Fruit fly (Drosophila melanogaster) whole organism, embryonic: Measurements from ENCODE around the gene CG14252.
A peak's percentile ranks its signal among the peaks of the same experiment; 100 is the strongest.

Experiments
- BtbVII ChIP-seq: fragments of 200-800 bp; sonication (Bioruptor generic); optimal IDR thresholded peaks from 3 replicates; lab custom pipeline; 2017; ENCODE audit warnings: missing biosample characterization, mild to moderate bottlenecking, missing genetic modification characterization
- CG1024 ChIP-seq: fragments of 200-800 bp; sonication (Bioruptor generic); IDR thresholded peaks from 2 replicates; pipeline ENCODE4 v1.3.6; 2022; ENCODE audit warnings: missing biosample characterization, missing genetic modification characterization
- CG10979 ChIP-seq: fragments of 200-800 bp; sonication (Bioruptor generic); optimal IDR thresholded peaks from 2 replicates; lab custom pipeline; 2018; ENCODE audit warnings: missing biosample characterization, mild to moderate bottlenecking, missing genetic modification characterization, moderate library complexity
- CG12299 ChIP-seq: fragments of 200-800 bp; sonication (Bioruptor generic); optimal IDR thresholded peaks from 2 replicates; lab custom pipeline; 2018; ENCODE audit warnings: missing biosample characterization, mild to moderate bottlenecking, missing genetic modification characterization
- CG14441 ChIP-seq: fragments of 200-800 bp; sonication (Bioruptor generic); IDR thresholded peaks from 2 replicates; pipeline ENCODE4 v1.3.6; 2022; ENCODE audit warnings: missing biosample characterization, missing genetic modification characterization
- CG17912 ChIP-seq: fragments of 200-800 bp; sonication (Bioruptor generic); optimal IDR thresholded peaks from 2 replicates; lab custom pipeline; 2018; ENCODE audit warnings: missing biosample characterization, mild to moderate bottlenecking, missing genetic modification characterization
- CG18011 ChIP-seq: fragments of 200-800 bp; sonication (Bioruptor generic); optimal IDR thresholded peaks from 2 replicates; lab custom pipeline; 2017; ENCODE audit warnings: missing biosample characterization, missing genetic modification characterization, mild to moderate bottlenecking, moderate library complexity, missing genotype
- CG18262 ChIP-seq: fragments of 200-800 bp; optimal IDR thresholded peaks from 3 replicates; lab custom pipeline; 2019; ENCODE audit warnings: missing biosample characterization, mild to moderate bottlenecking, missing genetic modification characterization, moderate library complexity
- CG31441 ChIP-seq: fragments of 200-800 bp; sonication (Bioruptor generic); IDR thresholded peaks from 2 replicates; pipeline ENCODE4 v1.3.6; 2022; ENCODE audit warnings: missing biosample characterization, missing genetic modification characterization
- CG34376 ChIP-seq: fragments of 200-800 bp; sonication (Bioruptor generic); optimal IDR thresholded peaks from 2 replicates; lab custom pipeline; 2018; ENCODE audit warnings: missing biosample characterization, mild to moderate bottlenecking, missing genetic modification characterization
- CG4328 ChIP-seq: fragments of 200-800 bp; sonication (Bioruptor generic); optimal IDR thresholded peaks from 3 replicates; lab custom pipeline; 2017; ENCODE audit warnings: missing biosample characterization, missing genetic modification reagents, missing genetic modification characterization
- CG43689 ChIP-seq: fragments of 200-800 bp; sonication (Bioruptor generic); IDR thresholded peaks from 2 replicates; pipeline ENCODE4 v1.3.6; 2022; ENCODE audit warnings: missing biosample characterization, missing genetic modification characterization
- CG6813 ChIP-seq: fragments of 200-800 bp; sonication (Bioruptor generic); optimal IDR thresholded peaks from 2 replicates; lab custom pipeline; 2017; ENCODE audit warnings: missing biosample characterization, missing genetic modification characterization, mild to moderate bottlenecking, moderate library complexity, missing genetic modification reagents
- CG6854 ChIP-seq: fragments of 200-800 bp; sonication (Bioruptor generic); optimal IDR thresholded peaks from 3 replicates; lab custom pipeline; 2017; ENCODE audit warnings: missing biosample characterization, mild to moderate bottlenecking, missing genetic modification characterization
- CG7556 ChIP-seq: fragments of 200-800 bp; sonication (Bioruptor generic); optimal IDR thresholded peaks from 2 replicates; lab custom pipeline; 2017; ENCODE audit warnings: missing biosample characterization, mild to moderate bottlenecking, missing genetic modification characterization
- CG8388 ChIP-seq: fragments of 200-800 bp; sonication (Bioruptor generic); optimal IDR thresholded peaks from 2 replicates; lab custom pipeline; 2019; ENCODE audit warnings: missing biosample characterization, mild to moderate bottlenecking, missing genetic modification characterization, moderate library complexity
- CG9817 ChIP-seq: fragments of 200-800 bp; sonication (Bioruptor generic); optimal IDR thresholded peaks from 2 replicates; lab custom pipeline; 2018; ENCODE audit warnings: missing biosample characterization, mild to moderate bottlenecking, missing genetic modification characterization, moderate library complexity
- CG9876 ChIP-seq: fragments of 200-800 bp; sonication (Bioruptor generic); optimal IDR thresholded peaks from 2 replicates; lab custom pipeline; 2016; ENCODE audit warnings: missing biosample characterization, missing genetic modification characterization
- Camta ChIP-seq: fragments of 200-800 bp; sonication (Bioruptor generic); optimal IDR thresholded peaks from 2 replicates; lab custom pipeline; 2016; ENCODE audit warnings: missing biosample characterization, missing genetic modification characterization
- Doc3 ChIP-seq: fragments of 200-800 bp; sonication (Bioruptor generic); IDR thresholded peaks from 3 replicates; pipeline ENCODE4 v1.3.6; 2022; ENCODE audit warnings: missing biosample characterization, missing genetic modification characterization; ENCODE audit not compliant: partially characterized antibody
- E2f2 ChIP-seq: fragments of 200-800 bp; sonication (Bioruptor generic); IDR thresholded peaks from 2 replicates; pipeline ENCODE4 v1.3.6; 2022; ENCODE audit warnings: missing biosample characterization, missing genetic modification characterization
- Eip74EF ChIP-seq, 2 experiments: fragments of 200-800 bp in 1 of 2; fragments of >200 bp in 1 of 2; sonication (Bioruptor generic) in 1 of 2; optimal IDR thresholded peaks; 2 replicates each; lab custom pipeline; 2017 to 2019; ENCODE audit warnings: missing biosample characterization in 2 of 2, missing genetic modification characterization in 2 of 2, mild to moderate bottlenecking in 1 of 2, moderate library complexity in 1 of 2
- HmgD ChIP-seq: fragments of 200-800 bp; sonication (Bioruptor generic); optimal IDR thresholded peaks from 3 replicates; lab custom pipeline; 2016; ENCODE audit warnings: missing biosample characterization, missing genetic modification characterization
- Nf-YB ChIP-seq: fragments of 200-800 bp; sonication (Bioruptor generic); optimal IDR thresholded peaks from 3 replicates; lab custom pipeline; 2019; ENCODE audit warnings: missing biosample characterization, mild to moderate bottlenecking, missing genetic modification characterization, moderate library complexity
- Nf-YC ChIP-seq: fragments of 200-800 bp; optimal IDR thresholded peaks from 3 replicates; lab custom pipeline; 2019; ENCODE audit warnings: missing biosample characterization, mild to moderate bottlenecking, missing genetic modification characterization, moderate library complexity
- PHDP ChIP-seq: fragments of 200-800 bp; sonication (Bioruptor generic); optimal IDR thresholded peaks from 3 replicates; lab custom pipeline; 2018; ENCODE audit warnings: missing biosample characterization, mild to moderate bottlenecking, missing genetic modification characterization, moderate library complexity
- Pdp1 ChIP-seq, 2 experiments: fragments of 200-800 bp; sonication (Bioruptor generic); optimal IDR thresholded peaks; 3 replicates each; lab custom pipeline; 2016; ENCODE audit warnings: missing biosample characterization in 2 of 2, missing genetic modification characterization in 2 of 2, mild to moderate bottlenecking in 1 of 2, moderate library complexity in 1 of 2
- Sry-β ChIP-seq: fragments of 200-800 bp; sonication (Bioruptor generic); optimal IDR thresholded peaks from 2 replicates; lab custom pipeline; 2018; ENCODE audit warnings: missing biosample characterization, mild to moderate bottlenecking, missing genetic modification characterization, moderate library complexity
- Vsx1 ChIP-seq: fragments of 200-800 bp; sonication (Bioruptor generic); optimal IDR thresholded peaks from 2 replicates; lab custom pipeline; 2017; ENCODE audit warnings: missing biosample characterization, mild to moderate bottlenecking, missing genetic modification characterization, missing genetic modification reagents
- Xrp1 ChIP-seq: fragments of 200-800 bp; sonication (Bioruptor generic); IDR thresholded peaks from 2 replicates; pipeline ENCODE4 v1.3.6; 2022; ENCODE audit warnings: missing biosample characterization, missing genetic modification characterization
- abd-A ChIP-seq: fragments of 200-800 bp; sonication (Bioruptor generic); optimal IDR thresholded peaks from 3 replicates; lab custom pipeline; 2019; ENCODE audit warnings: missing biosample characterization, mild to moderate bottlenecking, missing genetic modification characterization, moderate library complexity
- bbx ChIP-seq: fragments of 200-800 bp; sonication (Bioruptor generic); IDR thresholded peaks from 2 replicates; pipeline ENCODE4 v1.3.6; 2022; ENCODE audit warnings: missing biosample characterization, missing genetic modification characterization; ENCODE audit not compliant: partially characterized antibody
- dm ChIP-seq: fragments of 200-800 bp; sonication (Bioruptor generic); optimal IDR thresholded peaks from 3 replicates; lab custom pipeline; 2016; ENCODE audit warnings: missing biosample characterization, missing genetic modification characterization
- en ChIP-seq: fragments of 200-800 bp; sonication (Bioruptor generic); optimal IDR thresholded peaks from 2 replicates; lab custom pipeline; 2016; ENCODE audit warnings: missing biosample characterization, missing genetic modification characterization
- fd102C ChIP-seq: fragments of 200-800 bp; sonication (Bioruptor generic); optimal IDR thresholded peaks from 2 replicates; lab custom pipeline; 2018; ENCODE audit warnings: missing biosample characterization, mild to moderate bottlenecking, missing genetic modification characterization, moderate library complexity
- fru ChIP-seq: fragments of >200 bp; optimal IDR thresholded peaks from 2 replicates; lab custom pipeline; 2017
- grn ChIP-seq: fragments of 200-800 bp; sonication (Bioruptor generic); optimal IDR thresholded peaks from 3 replicates; lab custom pipeline; 2017; ENCODE audit warnings: missing biosample characterization, missing genetic modification characterization
- gro ChIP-seq: fragments of 200-800 bp; sonication (Bioruptor generic); optimal IDR thresholded peaks from 2 replicates; lab custom pipeline; 2016; ENCODE audit warnings: missing biosample characterization, missing genetic modification characterization
- her ChIP-seq: fragments of 200-800 bp; sonication (Bioruptor generic); optimal IDR thresholded peaks from 2 replicates; lab custom pipeline; 2016; ENCODE audit warnings: missing biosample characterization, missing genetic modification characterization
- jigr1 ChIP-seq: fragments of 200-800 bp; sonication (Bioruptor generic); IDR thresholded peaks from 3 replicates; pipeline ENCODE4 v1.3.6; 2022; ENCODE audit warnings: missing biosample characterization, missing genetic modification characterization
- lbe ChIP-seq: fragments of 200-800 bp; sonication (Bioruptor generic); optimal IDR thresholded peaks from 2 replicates; lab custom pipeline; 2016; ENCODE audit warnings: missing biosample characterization, mild to moderate bottlenecking, missing genetic modification characterization
- mirr ChIP-seq: fragments of 200-800 bp; sonication (Bioruptor generic); optimal IDR thresholded peaks from 3 replicates; lab custom pipeline; 2018; ENCODE audit warnings: missing biosample characterization, mild to moderate bottlenecking, missing genetic modification characterization
- org-1 ChIP-seq: fragments of 200-800 bp; sonication (Bioruptor generic); optimal IDR thresholded peaks from 2 replicates; lab custom pipeline; 2017; ENCODE audit warnings: missing biosample characterization, missing genetic modification characterization
- psq ChIP-seq: fragments of 200-800 bp; sonication (Bioruptor generic); optimal IDR thresholded peaks from 2 replicates; lab custom pipeline; 2017; ENCODE audit warnings: missing biosample characterization, missing genetic modification characterization
- run ChIP-seq: fragments of 200-800 bp; sonication (Bioruptor generic); optimal IDR thresholded peaks from 3 replicates; lab custom pipeline; 2018; ENCODE audit warnings: missing biosample characterization, mild to moderate bottlenecking, missing genetic modification characterization
- sisA ChIP-seq: fragments of 200-800 bp; sonication (Bioruptor generic); IDR thresholded peaks from 2 replicates; pipeline ENCODE4 v1.3.6; 2022; ENCODE audit warnings: missing biosample characterization, missing genetic modification characterization
- sqz ChIP-seq: fragments of 200-800 bp; sonication (Bioruptor generic); optimal IDR thresholded peaks from 3 replicates; lab custom pipeline; 2018; ENCODE audit warnings: missing biosample characterization, mild to moderate bottlenecking, missing genetic modification characterization
- unc-4 ChIP-seq: fragments of 200-800 bp; sonication (Bioruptor generic); IDR thresholded peaks from 2 replicates; pipeline ENCODE4 v1.3.6; 2022; ENCODE audit warnings: missing biosample characterization, missing genetic modification characterization; ENCODE audit not compliant: partially characterized antibody
- vvl ChIP-seq: fragments of 200-800 bp; sonication (Bioruptor generic); IDR thresholded peaks from 2 replicates; pipeline ENCODE4 v1.3.6; 2022; ENCODE audit warnings: missing biosample characterization, missing genetic modification characterization

CG14252 gene

DNA sequence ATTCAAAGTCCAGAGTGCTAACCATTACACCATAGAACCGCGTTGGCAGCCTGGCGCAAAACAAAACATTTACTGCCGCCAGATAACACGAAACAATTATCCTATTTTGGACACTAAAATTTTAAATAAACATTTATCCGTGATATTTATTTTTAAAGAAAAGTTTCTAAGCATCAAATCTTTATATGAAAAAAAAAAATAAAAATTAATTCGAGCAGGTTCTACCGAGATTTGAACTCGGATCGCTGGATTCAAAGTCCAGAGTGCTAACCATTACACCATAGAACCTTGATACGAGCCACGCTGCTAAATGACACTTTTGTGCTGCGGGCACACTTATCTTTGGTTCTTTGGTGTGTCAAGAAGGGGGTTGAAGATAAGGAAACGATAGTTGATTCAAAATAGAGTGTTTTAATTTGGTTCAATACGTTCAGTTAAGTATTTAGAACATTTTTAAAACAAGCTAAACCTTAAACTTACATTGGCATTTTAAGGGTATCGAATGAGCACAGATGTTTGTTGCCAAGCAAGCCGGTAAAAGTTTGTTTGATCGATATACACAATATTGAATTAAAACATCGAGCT lies 2.1 kb downstream of the CG14252 start, which contains the start of gene Spag1 (continued):
- TF ChIP-seq BtbVII (GFP tag; lab: Kevin White, UChicago) (peak; percentile 24), CG18262 (tag; lab: Kevin White, UChicago) (peak; percentile 22), sisA (no peak), PHDP (tag; lab: Kevin White, UChicago) (peak; percentile 30), Sry-β (GFP tag; lab: Kevin White, UChicago) (no peak), CG34376 (peak; percentile 85), Vsx1 (GFP tag; lab: Kevin White, UChicago) (peak; percentile 9), gro (peak; percentile 1), bbx (peak; percentile 88), abd-A (tag; lab: Kevin White, UChicago) (no peak), vvl (GFP tag; lab: Robert Waterston, UW) (peak; percentile 16; the same call in 1 of the 2 replicates), sqz (GFP tag; lab: Kevin White, UChicago) (peak; percentile 81), Eip74EF (GFP tag; optimal IDR thresholded peaks at IDR 0.05; lab: Kevin White, UChicago) (peak in 1 of 2 experiments; percentile 72), CG31441 (GFP tag; lab: Robert Waterston, UW) (no peak; the same call in 1 of the 2 replicates), CG6813 (GFP tag; lab: Kevin White, UChicago) (peak; percentile 6), HmgD (GFP tag; lab: Kevin White, UChicago) (no peak), grn (GFP tag; lab: Kevin White, UChicago) (peak; percentile 10), run (tag; lab: Kevin White, UChicago) (no peak), E2f2 (peak; percentile 31; the same call in 1 of the 2 replicates), psq (GFP tag; lab: Kevin White, UChicago) (no peak), unc-4 (GFP tag; lab: Robert Waterston, UW) (peak; percentile 67), CG8388 (peak; percentile 14), CG18011 (GFP tag; lab: Kevin White, UChicago) (no peak), Xrp1 (GFP tag; lab: Robert Waterston, UW) (0 out of 2 replicates have a peak, but pooled peaks have one; percentile 9), Nf-YC (tag; lab: Kevin White, UChicago) (peak; percentile 46), fru (no peak), org-1 (no peak), jigr1 (no peak), mirr (GFP tag; lab: Kevin White, UChicago) (peak; percentile 11), CG6854 (peak; percentile 43), CG17912 (no peak), CG10979 (tag; lab: Kevin White, UChicago) (peak; percentile 6), her (no peak), CG4328 (GFP tag; lab: Kevin White, UChicago) (no peak), CG9817 (tag; lab: Kevin White, UChicago) (no peak), dm (GFP tag; lab: Kevin White, UChicago) (no peak), Nf-YB (GFP tag; lab: Kevin White, UChicago) (no peak), CG9876 (GFP tag; lab: Kevin White, UChicago) (no peak), CG7556 (peak; percentile 24), CG43689 (GFP tag; lab: Robert Waterston, UW) (no peak), Pdp1 (GFP tag; optimal IDR thresholded peaks at IDR 0.05; lab: Kevin White, UChicago) (peak in 1 of 2 experiments; percentile 1), lbe (GFP tag; lab: Kevin White, UChicago) (peak; percentile 64), Camta (GFP tag; lab: Kevin White, UChicago) (no peak), fd102C (GFP tag; lab: Kevin White, UChicago) (peak; percentile 0), CG12299 (no peak), Doc3 (GFP tag; lab: Robert Waterston, UW) (peak; percentile 51; the same call in 1 of the 3 replicates), CG1024 (GFP tag; lab: Robert Waterston, UW) (no peak), en (GFP tag; lab: Kevin White, UChicago) (no peak), CG14441 (GFP tag; lab: Robert Waterston, UW) (no peak)
